Worm (Caenorhabditis elegans) whole organism, young adult: ENCODE results near the gene F20B6.4.

Experiments
- B0019.2 ChIP-seq: fragments of 200-800 bp; sonication (Bioruptor generic); conservative IDR thresholded peaks from 2 replicates; pipeline ENCODE4 v1.3.6; 2022; ENCODE audit warnings: missing genetic modification reagents, missing genetic modification characterization, missing compliant biosample characterization
- B0261.1 ChIP-seq: sonication (generic microtip); optimal IDR thresholded peaks from 2 replicates; lab custom pipeline; 2016; ENCODE audit warnings: mild to moderate bottlenecking, missing genetic modification characterization, moderate library complexity, missing compliant biosample characterization
- C06A6.2 ChIP-seq: fragments of 200-800 bp; sonication (Bioruptor generic); conservative IDR thresholded peaks from 2 replicates; pipeline ENCODE4 v1.3.6; 2022; ENCODE audit warnings: missing genetic modification characterization, missing compliant biosample characterization
- D2030.7 ChIP-seq: fragments of 200-800 bp; sonication (Bioruptor generic); IDR thresholded peaks from 2 replicates; pipeline ENCODE4 v1.3.6; 2022; ENCODE audit warnings: missing genetic modification reagents, missing genetic modification characterization, missing compliant biosample characterization
- F22D6.2 ChIP-seq: sonication (generic microtip); optimal IDR thresholded peaks from 2 replicates; lab custom pipeline; 2016; ENCODE audit warnings: mild to moderate bottlenecking, missing genetic modification characterization, missing compliant biosample characterization
- F33H1.4 ChIP-seq: fragments of 200-800 bp; sonication (Bioruptor generic); IDR thresholded peaks from 2 replicates; pipeline ENCODE4 v1.3.6; 2022; ENCODE audit warnings: missing genetic modification reagents, missing genetic modification characterization, missing compliant biosample characterization
- F39B2.1 ChIP-seq: fragments of 200-800 bp; sonication (Bioruptor generic); IDR thresholded peaks from 2 replicates; pipeline ENCODE4 v1.3.6; 2022; ENCODE audit warnings: missing genetic modification reagents, missing genetic modification characterization, missing compliant biosample characterization
- F55B11.4 ChIP-seq: sonication (generic microtip); optimal IDR thresholded peaks from 2 replicates; lab custom pipeline; 2016; ENCODE audit warnings: missing compliant biosample characterization, missing genetic modification characterization, borderline replicate concordance; ENCODE audit not compliant: insufficient read depth
- K11D2.4 ChIP-seq: fragments of 200-800 bp; sonication (Bioruptor generic); IDR thresholded peaks from 2 replicates; pipeline ENCODE4 v1.3.6; 2022; ENCODE audit warnings: missing genetic modification reagents, missing genetic modification characterization, missing compliant biosample characterization
- K12H6.12 ChIP-seq: fragments of 200-800 bp; sonication (Bioruptor generic); optimal IDR thresholded peaks from 2 replicates; lab custom pipeline; 2018; ENCODE audit warnings: mild to moderate bottlenecking, missing genetic modification characterization, missing compliant biosample characterization
- Y53F4B.3 ChIP-seq: fragments of 200-800 bp; sonication (Bioruptor generic); IDR thresholded peaks from 2 replicates; pipeline ENCODE4 v1.3.6; 2022; ENCODE audit warnings: missing genetic modification reagents, missing genetic modification characterization, missing compliant biosample characterization
- Y95B8A.8 ChIP-seq: fragments of 200-800 bp; sonication (Bioruptor generic); IDR thresholded peaks from 2 replicates; pipeline ENCODE4 v1.3.6; 2022; ENCODE audit warnings: missing genetic modification reagents, missing genetic modification characterization, missing compliant biosample characterization
- ZK185.1 ChIP-seq: sonication (generic microtip); optimal IDR thresholded peaks from 2 replicates; lab custom pipeline; 2016; ENCODE audit warnings: mild to moderate bottlenecking, missing genetic modification characterization, missing compliant biosample characterization; ENCODE audit not compliant: poor library complexity, severe bottlenecking
- akir-1 ChIP-seq: fragments of 200-800 bp; sonication (Bioruptor generic); optimal IDR thresholded peaks from 2 replicates; lab custom pipeline; 2018; ENCODE audit warnings: mild to moderate bottlenecking, missing genetic modification characterization, moderate library complexity, missing compliant biosample characterization
- aptf-2 ChIP-seq: fragments of 200-800 bp; sonication (Bioruptor generic); conservative IDR thresholded peaks from 2 replicates; pipeline ENCODE4 v1.3.6; 2022; ENCODE audit warnings: missing genetic modification reagents, missing genetic modification characterization, missing compliant biosample characterization
- bed-2 ChIP-seq: fragments of 200-800 bp; sonication (Bioruptor generic); IDR thresholded peaks from 2 replicates; pipeline ENCODE4 v1.3.6; 2022; ENCODE audit warnings: missing genetic modification reagents, missing genetic modification characterization, missing compliant biosample characterization
- ccch-3 ChIP-seq: fragments of 200-800 bp; sonication (Bioruptor generic); optimal IDR thresholded peaks from 2 replicates; lab custom pipeline; 2018; ENCODE audit warnings: mild to moderate bottlenecking, missing genetic modification characterization, missing compliant biosample characterization
- cebp-2 ChIP-seq: fragments of 200-800 bp; sonication (Bioruptor generic); IDR thresholded peaks from 2 replicates; pipeline ENCODE4 v1.3.6; 2022; ENCODE audit warnings: missing genetic modification characterization, missing compliant biosample characterization
- ceh-100 ChIP-seq: fragments of 200-800 bp; sonication (Bioruptor generic); IDR thresholded peaks from 2 replicates; pipeline ENCODE4 v1.3.6; 2022; ENCODE audit warnings: missing genetic modification reagents, missing genetic modification characterization, missing compliant biosample characterization
- ceh-58 ChIP-seq: fragments of 200-800 bp; sonication (Bioruptor generic); IDR thresholded peaks from 2 replicates; pipeline ENCODE4 v1.3.6; 2022; ENCODE audit warnings: missing genetic modification characterization, missing compliant biosample characterization
- ceh-79 ChIP-seq: sonication (generic microtip); optimal IDR thresholded peaks from 2 replicates; lab custom pipeline; 2017; ENCODE audit warnings: mild to moderate bottlenecking, missing genetic modification characterization, missing compliant biosample characterization
- die-1 ChIP-seq: sonication (generic microtip); optimal IDR thresholded peaks from 2 replicates; lab custom pipeline; 2016; ENCODE audit warnings: missing genotype, mild to moderate bottlenecking, missing genetic modification characterization, missing compliant biosample characterization
- dpff-1 ChIP-seq: sonication (generic microtip); optimal IDR thresholded peaks from 2 replicates; lab custom pipeline; 2017; ENCODE audit warnings: mild to moderate bottlenecking, missing genetic modification characterization, missing compliant biosample characterization
- egl-44 ChIP-seq: fragments of 200-800 bp; sonication (Bioruptor generic); IDR thresholded peaks from 2 replicates; pipeline ENCODE4 v1.3.6; 2022; ENCODE audit warnings: missing genetic modification reagents, missing genetic modification characterization, missing compliant biosample characterization
- ekl-4 ChIP-seq: fragments of 200-800 bp; sonication (Bioruptor generic); IDR thresholded peaks from 2 replicates; pipeline ENCODE4 v1.3.6; 2022; ENCODE audit warnings: missing genetic modification reagents, missing genetic modification characterization, missing compliant biosample characterization
- fkh-3 ChIP-seq: sonication (generic microtip); optimal IDR thresholded peaks from 2 replicates; lab custom pipeline; 2016; ENCODE audit warnings: mild to moderate bottlenecking, missing genetic modification characterization, missing compliant biosample characterization
- gei-17 ChIP-seq: fragments of 200-800 bp; sonication (Bioruptor generic); optimal IDR thresholded peaks from 2 replicates; lab custom pipeline; 2018; ENCODE audit warnings: mild to moderate bottlenecking, missing genetic modification characterization, missing compliant biosample characterization
- hlh-12 ChIP-seq: sonication (generic microtip); optimal IDR thresholded peaks from 2 replicates; lab custom pipeline; 2016; ENCODE audit warnings: missing genetic modification characterization, missing compliant biosample characterization
- hlh-26 ChIP-seq: fragments of 200-800 bp; sonication (Bioruptor generic); conservative IDR thresholded peaks from 2 replicates; pipeline ENCODE4 v1.3.6; 2022; ENCODE audit warnings: missing genetic modification reagents, missing genetic modification characterization, missing compliant biosample characterization
- hmg-1.2 ChIP-seq: fragments of 200-800 bp; sonication (Bioruptor generic); IDR thresholded peaks from 2 replicates; pipeline ENCODE4 v1.3.6; 2022; ENCODE audit warnings: missing genetic modification reagents, missing genetic modification characterization, missing compliant biosample characterization
- hsf-1 ChIP-seq: fragments of 200-800 bp; sonication (Bioruptor generic); IDR thresholded peaks from 2 replicates; pipeline ENCODE4 v1.3.6; 2022; ENCODE audit warnings: missing genetic modification reagents, missing genetic modification characterization, missing compliant biosample characterization
- lag-1 ChIP-seq: fragments of 200-800 bp; sonication (Bioruptor generic); IDR thresholded peaks from 2 replicates; pipeline ENCODE4 v1.3.6; 2022; ENCODE audit warnings: missing genetic modification reagents, missing genetic modification characterization, missing compliant biosample characterization
- let-526 ChIP-seq: fragments of 200-800 bp; sonication (Bioruptor generic); IDR thresholded peaks from 2 replicates; pipeline ENCODE4 v1.3.6; 2022; ENCODE audit warnings: missing genetic modification reagents, missing genetic modification characterization, missing compliant biosample characterization
- let-607 ChIP-seq, 2 experiments: fragments of 200-800 bp in 1 of 2; sonication (Bioruptor generic) in 1 of 2; sonication (generic microtip) in 1 of 2; optimal IDR thresholded peaks; 2 replicates each; lab custom pipeline; 2016 to 2018; ENCODE audit warnings: mild to moderate bottlenecking in 2 of 2, missing compliant biosample characterization in 2 of 2, missing genetic modification characterization in 2 of 2, moderate library complexity in 2 of 2, missing genotype in 1 of 2
- lin-26 ChIP-seq: fragments of 200-800 bp; sonication (Bioruptor generic); IDR thresholded peaks from 2 replicates; pipeline ENCODE4 v1.3.6; 2022; ENCODE audit warnings: missing genetic modification reagents, missing genetic modification characterization, missing compliant biosample characterization
- lin-54 ChIP-seq: fragments of 200-800 bp; sonication (Bioruptor generic); optimal IDR thresholded peaks from 2 replicates; lab custom pipeline; 2018; ENCODE audit warnings: mild to moderate bottlenecking, missing genetic modification characterization, missing compliant biosample characterization
- lir-1 ChIP-seq: fragments of 200-800 bp; sonication (Bioruptor generic); conservative IDR thresholded peaks from 2 replicates; pipeline ENCODE4 v1.3.6; 2022; ENCODE audit warnings: missing genetic modification reagents, missing genetic modification characterization, missing compliant biosample characterization
- lsl-1 ChIP-seq: fragments of 200-800 bp; sonication (Bioruptor generic); optimal IDR thresholded peaks from 2 replicates; lab custom pipeline; 2018; ENCODE audit warnings: mild to moderate bottlenecking, missing genetic modification characterization, moderate library complexity, missing compliant biosample characterization
- lsy-27 ChIP-seq: sonication (generic microtip); optimal IDR thresholded peaks from 2 replicates; lab custom pipeline; 2017; ENCODE audit warnings: missing genetic modification characterization, mild to moderate bottlenecking, missing compliant biosample characterization, antibody characterized with exemption, missing genotype, borderline replicate concordance; ENCODE audit not compliant: insufficient read depth
- madf-6 ChIP-seq: fragments of 200-800 bp; sonication (Bioruptor generic); IDR thresholded peaks from 2 replicates; pipeline ENCODE4 v1.3.6; 2022; ENCODE audit warnings: missing genetic modification reagents, missing genetic modification characterization, missing compliant biosample characterization
- nfya-1 ChIP-seq: sonication (generic microtip); optimal IDR thresholded peaks from 2 replicates; lab custom pipeline; 2017; ENCODE audit warnings: antibody characterized with exemption, missing compliant biosample characterization, missing genetic modification characterization, borderline replicate concordance; ENCODE audit not compliant: insufficient read depth
- nfya-2 ChIP-seq: fragments of 200-800 bp; sonication (Bioruptor generic); IDR thresholded peaks from 2 replicates; pipeline ENCODE4 v1.3.6; 2022; ENCODE audit warnings: missing genetic modification reagents, missing genetic modification characterization, missing compliant biosample characterization
- nhr-120 ChIP-seq: fragments of 200-800 bp; sonication (Bioruptor generic); IDR thresholded peaks from 2 replicates; pipeline ENCODE4 v1.3.6; 2022; ENCODE audit warnings: missing genetic modification characterization, missing compliant biosample characterization
- rcor-1 ChIP-seq: fragments of 200-800 bp; sonication (Bioruptor generic); IDR thresholded peaks from 2 replicates; pipeline ENCODE4 v1.3.6; 2022; ENCODE audit warnings: missing genetic modification reagents, missing genetic modification characterization, missing compliant biosample characterization
- unc-130 ChIP-seq: sonication (generic microtip); optimal IDR thresholded peaks from 2 replicates; lab custom pipeline; 2016; ENCODE audit warnings: missing genetic modification reagents, missing genetic modification characterization, missing compliant biosample characterization
- xnd-1 ChIP-seq: sonication (generic microtip); optimal IDR thresholded peaks from 2 replicates; lab custom pipeline; 2016; ENCODE audit warnings: missing genotype, missing genetic modification reagents, missing genetic modification characterization, missing compliant biosample characterization
- ztf-26 ChIP-seq: sonication (generic microtip); optimal IDR thresholded peaks from 2 replicates; lab custom pipeline; 2017; ENCODE audit warnings: missing genetic modification characterization, missing compliant biosample characterization
- ztf-28 ChIP-seq: fragments of 200-800 bp; sonication (Bioruptor generic); IDR thresholded peaks from 2 replicates; pipeline ENCODE4 v1.3.6; 2022; ENCODE audit warnings: missing genetic modification reagents, missing genetic modification characterization, missing compliant biosample characterization

Gene F20B6.4

DNA sequence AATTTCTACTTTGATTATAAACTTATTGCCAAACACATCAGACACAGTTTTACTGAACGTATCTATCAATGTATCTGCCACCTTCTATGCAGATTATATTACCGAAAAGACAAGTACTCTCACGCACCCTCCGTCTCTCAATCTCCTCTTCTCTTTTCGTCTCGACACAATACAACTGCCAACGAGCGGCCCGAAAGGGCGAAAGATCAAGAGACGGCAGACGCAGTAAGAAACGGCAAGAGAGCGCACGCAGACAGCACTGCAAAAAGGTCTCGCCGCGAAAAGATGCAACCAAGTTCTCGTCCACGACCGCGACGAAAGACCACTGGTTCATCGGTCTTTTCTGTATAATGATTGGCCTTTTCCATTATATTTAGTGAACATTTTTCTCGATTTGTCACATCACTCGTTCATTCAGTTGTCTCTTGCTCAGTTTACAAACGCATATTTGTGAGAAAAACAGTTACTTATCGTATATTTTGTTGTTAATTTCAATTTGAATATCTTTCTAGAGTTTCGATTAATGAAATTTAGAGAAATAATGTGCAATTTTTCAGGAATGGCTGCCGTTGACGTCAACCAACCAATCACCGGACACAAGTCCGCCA, 5.7 kb downstream of the F20B6.4 start, which contains the start of gene vha-12 (continued):
- TF ChIP-seq B0261.1 (tag; lab: Kevin White, UChicago) (no peak), hmg-1.2 (GFP tag; lab: Robert Waterston, UW) (peak; percentile 94), nhr-120 (GFP tag; lab: Robert Waterston, UW) (no peak), xnd-1 (no peak), F55B11.4 (tag; lab: Kevin White, UChicago) (no peak), dpff-1 (tag; lab: Kevin White, UChicago) (no peak), madf-6 (GFP tag; lab: Robert Waterston, UW) (no peak), Y53F4B.3 (GFP tag; lab: Robert Waterston, UW) (no peak), egl-44 (GFP tag; lab: Robert Waterston, UW) (no peak), ceh-100 (GFP tag; lab: Robert Waterston, UW) (no peak; the same call in 1 of the 2 replicates), akir-1 (GFP tag; lab: Kevin White, UChicago) (peak; percentile 55), ZK185.1 (tag; lab: Kevin White, UChicago) (peak; percentile 61), D2030.7 (no peak), hlh-26 (GFP tag; lab: Robert Waterston, UW) (no peak), fkh-3 (no peak), lin-54 (GFP tag; lab: Kevin White, UChicago) (no peak), ceh-58 (GFP tag; lab: Robert Waterston, UW) (no peak), B0019.2 (GFP tag; lab: Robert Waterston, UW) (no peak), lsy-27 (no peak), nfya-1 (no peak), gei-17 (GFP tag; lab: Kevin White, UChicago) (peak; percentile 64), let-526 (GFP tag; lab: Robert Waterston, UW) (no peak), ekl-4 (peak; percentile 91), K11D2.4 (GFP tag; lab: Robert Waterston, UW) (peak; percentile 83), die-1 (no peak), lin-26 (GFP tag; lab: Robert Waterston, UW) (0 out of 2 replicates have a peak, but pooled peaks have one; percentile 57), F33H1.4 (GFP tag; lab: Robert Waterston, UW) (peak; percentile 85), nfya-2 (GFP tag; lab: Robert Waterston, UW) (no peak), hlh-12 (tag; lab: Kevin White, UChicago) (no peak), unc-130 (no peak), F39B2.1 (GFP tag; lab: Robert Waterston, UW) (no peak), aptf-2 (GFP tag; lab: Robert Waterston, UW) (no peak), lir-1 (GFP tag; lab: Robert Waterston, UW) (peak; percentile 53; the same call in 1 of the 2 replicates), let-607 (tag; optimal IDR thresholded peaks at IDR 0.05; lab: Kevin White, UChicago) (peak; percentile 82), C06A6.2 (GFP tag; lab: Robert Waterston, UW) (peak; percentile 80), F22D6.2 (tag; lab: Kevin White, UChicago) (no peak), lag-1 (GFP tag; lab: Robert Waterston, UW) (no peak), Y95B8A.8 (GFP tag; lab: Robert Waterston, UW) (no peak), bed-2 (GFP tag; lab: Robert Waterston, UW) (no peak), hsf-1 (no peak), cebp-2 (GFP tag; lab: Robert Waterston, UW) (no peak), ztf-28 (GFP tag; lab: Robert Waterston, UW) (no peak), ceh-79 (tag; lab: Kevin White, UChicago) (no peak), ztf-26 (tag; lab: Kevin White, UChicago) (peak; percentile 77), K12H6.12 (tag; lab: Kevin White, UChicago) (peak; percentile 69), rcor-1 (GFP tag; lab: Robert Waterston, UW) (peak; percentile 40; the same call in 1 of the 2 replicates), ccch-3 (GFP tag; lab: Kevin White, UChicago) (no peak), lsl-1 (GFP tag; lab: Kevin White, UChicago) (no peak)
